Fruit fly (Drosophila melanogaster) whole organism, embryonic: ENCODE results near the gene Hsp110.
A peak's percentile ranks its signal among the peaks of the same experiment; 100 is the strongest.

Experiments
- Atf6 ChIP-seq: fragments of 200-800 bp; sonication (Bioruptor generic); IDR thresholded peaks from 2 replicates; pipeline ENCODE4 v1.3.6; 2022; ENCODE audit warnings: missing biosample characterization, missing genetic modification characterization
- CG10462 ChIP-seq: fragments of 200-800 bp; sonication (Bioruptor generic); optimal IDR thresholded peaks from 2 replicates; lab custom pipeline; 2016; ENCODE audit warnings: missing biosample characterization, missing genetic modification characterization
- CG10543 ChIP-seq: fragments of 200-800 bp; sonication (Bioruptor generic); optimal IDR thresholded peaks from 3 replicates; lab custom pipeline; 2017; ENCODE audit warnings: missing biosample characterization, mild to moderate bottlenecking, missing genetic modification characterization, moderate library complexity
- CG11696 ChIP-seq: fragments of 200-800 bp; sonication (Bioruptor generic); IDR thresholded peaks from 2 replicates; pipeline ENCODE4 v1.3.6; 2022; ENCODE audit warnings: missing biosample characterization, missing genetic modification characterization
- CG12155 ChIP-seq: fragments of 200-800 bp; sonication (Bioruptor generic); optimal IDR thresholded peaks from 3 replicates; lab custom pipeline; 2016; ENCODE audit warnings: missing biosample characterization, missing genetic modification characterization
- CG12769 ChIP-seq: fragments of 200-800 bp; sonication (Bioruptor generic); optimal IDR thresholded peaks from 2 replicates; lab custom pipeline; 2019; ENCODE audit warnings: missing biosample characterization, mild to moderate bottlenecking, missing genetic modification characterization, moderate library complexity
- CG13287 ChIP-seq: fragments of 200-800 bp; sonication (Bioruptor generic); IDR thresholded peaks from 2 replicates; pipeline ENCODE4 v1.3.6; 2022; ENCODE audit warnings: missing biosample characterization, missing genetic modification characterization; ENCODE audit not compliant: partially characterized antibody
- CG16863 ChIP-seq: fragments of 200-800 bp; sonication (Bioruptor generic); optimal IDR thresholded peaks from 3 replicates; lab custom pipeline; 2016; ENCODE audit warnings: missing biosample characterization, missing genetic modification characterization
- CG17912 ChIP-seq: fragments of 200-800 bp; sonication (Bioruptor generic); optimal IDR thresholded peaks from 2 replicates; lab custom pipeline; 2018; ENCODE audit warnings: missing biosample characterization, mild to moderate bottlenecking, missing genetic modification characterization
- CG33557 ChIP-seq: fragments of 200-800 bp; sonication (Bioruptor generic); optimal IDR thresholded peaks from 2 replicates; lab custom pipeline; 2019; ENCODE audit warnings: missing biosample characterization, mild to moderate bottlenecking, missing genetic modification characterization, moderate library complexity
- CG5245 ChIP-seq: fragments of 200-800 bp; sonication (Bioruptor generic); optimal IDR thresholded peaks from 3 replicates; lab custom pipeline; 2016; ENCODE audit warnings: missing biosample characterization, missing genetic modification characterization
- CG9727 ChIP-seq: fragments of 200-800 bp; sonication (Bioruptor generic); optimal IDR thresholded peaks from 3 replicates; lab custom pipeline; 2017; ENCODE audit warnings: missing biosample characterization, mild to moderate bottlenecking, missing genetic modification characterization
- Fer1 ChIP-seq: fragments of 200-800 bp; sonication (Bioruptor generic); optimal IDR thresholded peaks from 2 replicates; lab custom pipeline; 2017; ENCODE audit warnings: missing biosample characterization, mild to moderate bottlenecking, missing genetic modification characterization
- H2.0 ChIP-seq: fragments of 200-800 bp; sonication (Bioruptor generic); IDR thresholded peaks from 2 replicates; pipeline ENCODE4 v1.3.6; 2022; ENCODE audit warnings: missing biosample characterization, missing genetic modification characterization
- HLH4C ChIP-seq: fragments of 200-800 bp; sonication (Bioruptor generic); IDR thresholded peaks from 3 replicates; pipeline ENCODE4 v1.3.6; 2022; ENCODE audit warnings: missing biosample characterization, missing genetic modification characterization; ENCODE audit not compliant: partially characterized antibody
- HLH54F ChIP-seq: fragments of 200-800 bp; sonication (Bioruptor generic); optimal IDR thresholded peaks from 3 replicates; lab custom pipeline; 2016; ENCODE audit warnings: missing biosample characterization, missing genetic modification characterization
- Hey ChIP-seq: fragments of 200-800 bp; sonication (Bioruptor generic); optimal IDR thresholded peaks from 3 replicates; lab custom pipeline; 2018; ENCODE audit warnings: missing biosample characterization, mild to moderate bottlenecking, missing genetic modification characterization
- Hmx ChIP-seq: fragments of 200-800 bp; sonication (Bioruptor generic); optimal IDR thresholded peaks from 2 replicates; lab custom pipeline; 2016; ENCODE audit warnings: missing biosample characterization, missing genetic modification characterization
- Hr78 ChIP-seq, 2 experiments: fragments of 200-800 bp in 1 of 2; fragments of >200 bp in 1 of 2; sonication (Bioruptor generic) in 1 of 2; optimal IDR thresholded peaks; 2 replicates each; lab custom pipeline; 2017 to 2019; ENCODE audit warnings: missing biosample characterization in 2 of 2, missing genetic modification characterization in 2 of 2, mild to moderate bottlenecking in 1 of 2, moderate library complexity in 1 of 2
- Lhr ChIP-seq: fragments of 200-800 bp; sonication (Bioruptor generic); optimal IDR thresholded peaks from 3 replicates; lab custom pipeline; 2017; ENCODE audit warnings: mild to moderate bottlenecking, missing biosample characterization, missing genetic modification reagents, missing genetic modification characterization
- Mad ChIP-seq: fragments of 200-800 bp; sonication (Bioruptor generic); optimal IDR thresholded peaks from 2 replicates; lab custom pipeline; 2016; ENCODE audit warnings: missing biosample characterization, missing genetic modification characterization
- Meics ChIP-seq: fragments of 200-800 bp; sonication (Bioruptor generic); optimal IDR thresholded peaks from 2 replicates; lab custom pipeline; 2017; ENCODE audit warnings: missing biosample characterization, mild to moderate bottlenecking, missing genetic modification characterization
- Nf-YC ChIP-seq: fragments of 200-800 bp; optimal IDR thresholded peaks from 3 replicates; lab custom pipeline; 2019; ENCODE audit warnings: missing biosample characterization, mild to moderate bottlenecking, missing genetic modification characterization, moderate library complexity
- Pdp1 ChIP-seq, 2 experiments: fragments of 200-800 bp; sonication (Bioruptor generic); optimal IDR thresholded peaks; 3 replicates each; lab custom pipeline; 2016; ENCODE audit warnings: missing biosample characterization in 2 of 2, missing genetic modification characterization in 2 of 2, mild to moderate bottlenecking in 1 of 2, moderate library complexity in 1 of 2
- Rx ChIP-seq: fragments of 200-800 bp; sonication (Bioruptor generic); IDR thresholded peaks from 2 replicates; pipeline ENCODE4 v1.3.6; 2022; ENCODE audit warnings: missing biosample characterization, missing genetic modification characterization
- Side ChIP-seq: fragments of 200-800 bp; sonication (Bioruptor generic); optimal IDR thresholded peaks from 2 replicates; lab custom pipeline; 2016; ENCODE audit warnings: missing biosample characterization, missing genetic modification characterization
- Usf ChIP-seq: fragments of 200-800 bp; sonication (Bioruptor generic); optimal IDR thresholded peaks from 2 replicates; lab custom pipeline; 2017; ENCODE audit warnings: missing genotype, missing biosample characterization, missing genetic modification characterization
- abd-A ChIP-seq: fragments of 200-800 bp; sonication (Bioruptor generic); optimal IDR thresholded peaks from 3 replicates; lab custom pipeline; 2019; ENCODE audit warnings: missing biosample characterization, mild to moderate bottlenecking, missing genetic modification characterization, moderate library complexity
- ac ChIP-seq: fragments of 200-800 bp; sonication (Bioruptor generic); optimal IDR thresholded peaks from 3 replicates; lab custom pipeline; 2017; ENCODE audit warnings: missing biosample characterization, mild to moderate bottlenecking, missing genetic modification characterization
- ap ChIP-seq: fragments of 200-800 bp; sonication (Bioruptor generic); IDR thresholded peaks from 2 replicates; pipeline ENCODE4 v1.3.6; 2022; ENCODE audit warnings: missing biosample characterization, missing genetic modification characterization
- ara ChIP-seq: fragments of 200-800 bp; sonication (Bioruptor generic); IDR thresholded peaks from 2 replicates; pipeline ENCODE4 v1.3.6; 2022; ENCODE audit warnings: missing biosample characterization, missing genetic modification characterization
- bbx ChIP-seq: fragments of 200-800 bp; sonication (Bioruptor generic); IDR thresholded peaks from 2 replicates; pipeline ENCODE4 v1.3.6; 2022; ENCODE audit warnings: missing biosample characterization, missing genetic modification characterization; ENCODE audit not compliant: partially characterized antibody
- caup ChIP-seq: fragments of 200-800 bp; sonication (Bioruptor generic); optimal IDR thresholded peaks from 3 replicates; lab custom pipeline; 2017; ENCODE audit warnings: missing biosample characterization, mild to moderate bottlenecking, missing genetic modification characterization, moderate library complexity; ENCODE audit not compliant: severe bottlenecking
- chif ChIP-seq, 2 experiments: fragments of 200-800 bp; sonication (Bioruptor generic); optimal IDR thresholded peaks; 3 replicates each; lab custom pipeline; 2016; ENCODE audit warnings: missing biosample characterization in 2 of 2, missing genetic modification characterization in 2 of 2
- dpn ChIP-seq, 2 experiments: fragments of 200-800 bp; sonication (Bioruptor generic); optimal IDR thresholded peaks; 3 replicates each; lab custom pipeline; 2016; ENCODE audit warnings: missing biosample characterization in 2 of 2, missing genetic modification characterization in 2 of 2
- eve ChIP-seq, 2 experiments: fragments of >200 bp; optimal IDR thresholded peaks; 2 replicates each; lab custom pipeline; 2017; ENCODE audit warnings: missing biosample characterization in 2 of 2, missing genetic modification characterization in 2 of 2
- hth ChIP-seq: fragments of >200 bp; optimal IDR thresholded peaks from 2 replicates; lab custom pipeline; 2017; ENCODE audit warnings: inconsistent platforms
- ind ChIP-seq: fragments of 200-800 bp; sonication (Bioruptor generic); optimal IDR thresholded peaks from 3 replicates; lab custom pipeline; 2016; ENCODE audit warnings: missing biosample characterization, missing genetic modification characterization
- jigr1 ChIP-seq: fragments of 200-800 bp; sonication (Bioruptor generic); IDR thresholded peaks from 3 replicates; pipeline ENCODE4 v1.3.6; 2022; ENCODE audit warnings: missing biosample characterization, missing genetic modification characterization
- nerfin-2 ChIP-seq: fragments of 200-800 bp; sonication (Bioruptor generic); IDR thresholded peaks from 2 replicates; pipeline ENCODE4 v1.3.6; 2022; ENCODE audit warnings: missing biosample characterization, missing genetic modification characterization; ENCODE audit not compliant: partially characterized antibody
- nmo ChIP-seq: fragments of 200-800 bp; sonication (Bioruptor generic); optimal IDR thresholded peaks from 2 replicates; lab custom pipeline; 2018; ENCODE audit warnings: missing biosample characterization, mild to moderate bottlenecking, missing genetic modification characterization, moderate library complexity
- pb ChIP-seq: fragments of 200-800 bp; sonication (Bioruptor generic); optimal IDR thresholded peaks from 3 replicates; lab custom pipeline; 2016; ENCODE audit warnings: missing biosample characterization, missing genetic modification characterization
- phol ChIP-seq: fragments of 200-800 bp; sonication (Bioruptor generic); optimal IDR thresholded peaks from 3 replicates; lab custom pipeline; 2018; ENCODE audit warnings: missing biosample characterization, mild to moderate bottlenecking, missing genetic modification characterization, moderate library complexity
- pzg ChIP-seq: fragments of 200-800 bp; sonication (Bioruptor generic); optimal IDR thresholded peaks from 3 replicates; lab custom pipeline; 2018; ENCODE audit warnings: missing biosample characterization, mild to moderate bottlenecking, missing genetic modification characterization, moderate library complexity
- sens ChIP-seq: fragments of 200-800 bp; sonication (Bioruptor generic); peaks from one replicate; lab custom pipeline; 2016; ENCODE audit warnings: missing biosample characterization, missing genetic modification characterization
- slou ChIP-seq: fragments of 200-800 bp; sonication (Bioruptor generic); optimal IDR thresholded peaks from 3 replicates; lab custom pipeline; 2016; ENCODE audit warnings: missing biosample characterization, missing genetic modification characterization
- tin ChIP-seq: fragments of 200-800 bp; sonication (Bioruptor generic); optimal IDR thresholded peaks from 3 replicates; lab custom pipeline; 2016; ENCODE audit warnings: missing biosample characterization, missing genetic modification characterization
- tna ChIP-seq: fragments of 200-800 bp; sonication (Bioruptor generic); IDR thresholded peaks from 2 replicates; pipeline ENCODE4 v1.3.6; 2022; ENCODE audit warnings: missing biosample characterization, missing genetic modification characterization; ENCODE audit not compliant: partially characterized antibody
- yki ChIP-seq: fragments of >200 bp; optimal IDR thresholded peaks from 3 replicates; lab custom pipeline; 2018
- zen ChIP-seq: fragments of 200-800 bp; sonication (Bioruptor generic); optimal IDR thresholded peaks from 3 replicates; lab custom pipeline; 2018; ENCODE audit warnings: missing biosample characterization, mild to moderate bottlenecking, missing genetic modification characterization, moderate library complexity

The Hsp110 gene

DNA sequence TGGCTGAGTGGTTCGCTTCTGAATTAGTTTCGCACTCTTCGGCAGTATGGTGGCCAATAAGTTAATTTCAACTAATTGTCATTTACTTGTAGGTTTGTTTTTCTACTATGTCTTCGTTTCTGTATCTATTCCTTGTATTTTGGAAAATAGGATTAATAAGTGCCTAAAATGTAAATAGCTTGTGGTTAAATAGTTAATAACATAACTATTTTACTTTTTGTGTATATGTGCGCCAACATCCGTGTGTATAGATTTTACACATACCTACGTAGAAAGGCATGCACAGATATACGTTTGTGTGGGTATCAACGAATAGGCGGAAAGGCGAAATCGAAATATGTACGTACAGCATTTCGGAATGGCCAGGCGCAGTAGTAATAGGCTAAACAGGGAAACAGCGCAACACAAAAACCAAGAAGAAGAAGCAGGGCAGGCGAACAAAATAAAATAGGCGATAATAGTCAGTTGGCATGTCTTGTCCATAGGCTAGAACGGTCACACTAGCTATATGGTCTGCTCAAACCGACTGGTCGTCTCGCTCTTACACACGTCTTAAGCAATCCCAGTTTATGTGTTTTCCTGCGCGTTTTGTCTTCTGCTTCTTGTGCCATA lies 34.2 kb upstream of the Hsp110 start (continued):
- TF ChIP-seq slou (GFP tag; lab: Kevin White, UChicago) (no peak), Lhr (peak; percentile 2), HLH54F (GFP tag; lab: Kevin White, UChicago) (no peak), Fer1 (GFP tag; lab: Kevin White, UChicago) (peak; percentile 27), dpn (GFP tag; optimal IDR thresholded peaks at IDR 0.05; lab: Kevin White, UChicago) (no peak), eve (GFP tag; optimal IDR thresholded peaks at IDR 0.05; lab: Kevin White, UChicago) (no peak), nerfin-2 (no peak), Usf (GFP tag; lab: Kevin White, UChicago) (no peak), CG10462 (GFP tag; lab: Kevin White, UChicago) (no peak), sens (GFP tag; lab: Kevin White, UChicago) (peak; percentile 59), pb (no peak), phol (tag; lab: Kevin White, UChicago) (peak; percentile 45), CG12155 (no peak), H2.0 (GFP tag; lab: Robert Waterston, UW) (no peak), tna (GFP tag; lab: Robert Waterston, UW) (no peak), nmo (GFP tag; lab: Kevin White, UChicago) (peak; percentile 33), Hey (tag; lab: Kevin White, UChicago) (no peak), CG11696 (GFP tag; lab: Robert Waterston, UW) (no peak), ara (GFP tag; lab: Robert Waterston, UW) (no peak), ap (no peak), Meics (GFP tag; lab: Kevin White, UChicago) (no peak), CG17912 (GFP tag; lab: Kevin White, UChicago) (no peak), CG10543 (GFP tag; lab: Kevin White, UChicago) (peak; percentile 66), Atf6 (GFP tag; lab: Robert Waterston, UW) (no peak), CG5245 (GFP tag; lab: Kevin White, UChicago) (no peak), Rx (GFP tag; lab: Robert Waterston, UW) (no peak), CG12769 (peak; percentile 59), jigr1 (GFP tag; lab: Robert Waterston, UW) (no peak), caup (GFP tag; lab: Kevin White, UChicago) (no peak), yki (lab: Kevin White, UChicago) (no peak), HLH4C (GFP tag; lab: Robert Waterston, UW) (no peak), ind (GFP tag; lab: Kevin White, UChicago) (no peak), tin (GFP tag; lab: Kevin White, UChicago) (no peak), pzg (GFP tag; lab: Kevin White, UChicago) (peak; percentile 81), bbx (0 out of 2 replicates have a peak, but pooled peaks have one; percentile 26), Hr78 (GFP tag; optimal IDR thresholded peaks at IDR 0.05; lab: Kevin White, UChicago) (no peak), zen (tag; lab: Kevin White, UChicago) (peak; percentile 53), Mad (no peak), abd-A (tag; lab: Kevin White, UChicago) (peak; percentile 97), Nf-YC (tag; lab: Kevin White, UChicago) (peak; percentile 30), hth (lab: Kevin White, UChicago) (no peak), CG9727 (GFP tag; lab: Kevin White, UChicago) (no peak), Hmx (GFP tag; lab: Kevin White, UChicago) (no peak), ac (GFP tag; lab: Kevin White, UChicago) (no peak), Side (no peak), chif (GFP tag; optimal IDR thresholded peaks at IDR 0.05; lab: Kevin White, UChicago) (no peak), CG13287 (GFP tag; lab: Robert Waterston, UW) (peak; percentile 20; the same call in 1 of the 2 replicates), CG16863 (GFP tag; lab: Kevin White, UChicago) (no peak), Pdp1 (GFP tag; optimal IDR thresholded peaks at IDR 0.05; lab: Kevin White, UChicago) (peak in 1 of 2 experiments; percentile 42), CG33557 (GFP tag; lab: Kevin White, UChicago) (no peak)
